Fruit fly (Drosophila melanogaster): ENCODE results near the gene CG31998.

CG31998 gene

DNA sequence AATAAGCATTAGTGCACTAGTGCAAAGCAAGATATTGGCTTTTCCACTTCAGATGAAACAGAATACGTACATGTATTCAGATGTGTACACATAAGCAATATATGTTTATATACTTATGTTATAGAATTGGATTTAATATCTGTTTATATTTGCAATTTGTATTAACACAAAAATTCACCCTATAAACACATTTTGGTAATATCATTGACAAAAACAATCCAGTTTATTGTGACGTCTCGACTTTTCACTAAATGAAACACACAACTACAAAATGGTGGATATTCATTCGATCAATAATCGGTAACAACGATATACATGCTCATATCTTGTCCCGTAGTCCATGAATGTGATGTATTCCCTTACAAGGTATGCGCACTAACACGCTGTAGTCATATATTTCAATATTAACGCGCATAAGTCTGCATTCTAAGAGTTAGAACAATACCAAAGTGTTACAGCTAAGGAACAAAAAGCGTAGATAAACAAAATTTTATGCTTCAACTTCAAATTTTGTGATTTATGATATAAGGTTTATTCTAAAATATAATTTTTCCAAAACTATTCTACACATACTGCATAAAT is at the start of gene CG31998:
Gene CG31998 (minus strand): TSS at position 275 of the 582 bp plus-strand sequence.
- no peak for TF ChIP-seq CG2889 (GFP tag; IDR thresholded peaks at IDR 0.05)
- no peak for TF ChIP-seq CG10209 (GFP tag; optimal IDR thresholded peaks at IDR 0.05)
- TF ChIP-seq ssp (GFP tag; IDR thresholded peaks at IDR 0.05), result peak; percentile 100
- TF ChIP-seq C15 (GFP tag; IDR thresholded peaks at IDR 0.05), result no peak
- peak; percentile 14 for TF ChIP-seq CHES-1-like (GFP tag; optimal IDR thresholded peaks at IDR 0.05)
- TF ChIP-seq D (optimal IDR thresholded peaks at IDR 0.05), result no peak
- TF ChIP-seq D (GFP tag; optimal IDR thresholded peaks at IDR 0.05), result no peak
- peak; percentile 8 for TF ChIP-seq pho (GFP tag; optimal IDR thresholded peaks at IDR 0.05)
- no peak for TF ChIP-seq CG3163 (GFP tag; optimal IDR thresholded peaks at IDR 0.05)
- TF ChIP-seq YL-1 (GFP tag; optimal IDR thresholded peaks at IDR 0.05), result peak; percentile 68
- no peak for TF ChIP-seq Rx (GFP tag; IDR thresholded peaks at IDR 0.05)
- TF ChIP-seq CG17802 (tag; optimal IDR thresholded peaks at IDR 0.05), result peak; percentile 98
- TF ChIP-seq pros (GFP tag; optimal IDR thresholded peaks at IDR 0.05), result no peak
- TF ChIP-seq HLHmδ (GFP tag; optimal IDR thresholded peaks at IDR 0.05), result no peak
- no peak for TF ChIP-seq CG7745 (tag; optimal IDR thresholded peaks at IDR 0.05)
- TF ChIP-seq CG1233 (GFP tag; optimal IDR thresholded peaks at IDR 0.05), result no peak
- peak; percentile 36 for TF ChIP-seq CG2116 (GFP tag; optimal IDR thresholded peaks at IDR 0.05)
- TF ChIP-seq pfk (GFP tag; optimal IDR thresholded peaks at IDR 0.05), result peak; percentile 88
- peak; percentile 90 for TF ChIP-seq Ets65A (GFP tag)
- TF ChIP-seq CG4404 (GFP tag; IDR thresholded peaks at IDR 0.05), result no peak
- no peak; the same call in 1 of the 2 replicates for TF ChIP-seq MBD-R2 (GFP tag; IDR thresholded peaks at IDR 0.05)
- TF ChIP-seq sna (GFP tag; IDR thresholded peaks at IDR 0.05; ENCODE audit: partially characterized antibody), result no peak
- TF ChIP-seq stc (GFP tag; IDR thresholded peaks at IDR 0.05), result no peak
- no peak for TF ChIP-seq Hr51 (GFP tag; optimal IDR thresholded peaks at IDR 0.05)
- peak; percentile 70 for TF ChIP-seq onecut (GFP tag; IDR thresholded peaks at IDR 0.05)
- no peak for TF ChIP-seq Mad (GFP tag; optimal IDR thresholded peaks at IDR 0.05)
- TF ChIP-seq ERR (GFP tag; optimal IDR thresholded peaks at IDR 0.05), result no peak
- no peak for TF ChIP-seq CG12744 (GFP tag; optimal IDR thresholded peaks at IDR 0.05)
- TF ChIP-seq gsb (GFP tag; IDR thresholded peaks at IDR 0.05), result no peak
- no peak for TF ChIP-seq ems (GFP tag; optimal IDR thresholded peaks at IDR 0.05)
- peak; percentile 18 for TF ChIP-seq gfzf (GFP tag; optimal IDR thresholded peaks at IDR 0.05)
- peak; percentile 100 for TF ChIP-seq CG1603 (tag; optimal IDR thresholded peaks at IDR 0.05)
- TF ChIP-seq CG8089 (GFP tag; optimal IDR thresholded peaks at IDR 0.05), result peak; percentile 40
- TF ChIP-seq lola (GFP tag; optimal IDR thresholded peaks at IDR 0.05), result peak in 1 of 3 experiments; percentile 76
- 0 out of 2 replicates have a peak, but pooled peaks have one; percentile 11 for TF ChIP-seq bbx (GFP tag; IDR thresholded peaks at IDR 0.05; ENCODE audit: partially characterized antibody)
- TF ChIP-seq Hr78 (GFP tag; optimal IDR thresholded peaks at IDR 0.05), result peak in 1 of 2 experiments; percentile 3
- TF ChIP-seq Sry-δ (GFP tag; optimal IDR thresholded peaks at IDR 0.05), result peak; percentile 72
- TF ChIP-seq Med (GFP tag), result peak; percentile 79
- TF ChIP-seq chinmo (GFP tag; IDR thresholded peaks at IDR 0.05; ENCODE audit: partially characterized antibody), result no peak
- TF ChIP-seq CG33213 (GFP tag; optimal IDR thresholded peaks at IDR 0.05), result peak; percentile 14
- TF ChIP-seq CG17568 (GFP tag; optimal IDR thresholded peaks at IDR 0.05), result no peak
- no peak for TF ChIP-seq CG17359 (tag; optimal IDR thresholded peaks at IDR 0.05)
- peak; percentile 58 for TF ChIP-seq CG3995 (GFP tag; optimal IDR thresholded peaks at IDR 0.05)
- TF ChIP-seq CG7357 (GFP tag; IDR thresholded peaks at IDR 0.05), result peak; percentile 97
- TF ChIP-seq z (GFP tag; IDR thresholded peaks at IDR 0.05), result no peak
- TF ChIP-seq CG34422 (GFP tag; IDR thresholded peaks at IDR 0.05), result no peak
- TF ChIP-seq NfI (GFP tag; optimal IDR thresholded peaks at IDR 0.05), result no peak
- TF ChIP-seq Dll (GFP tag; IDR thresholded peaks at IDR 0.05; ENCODE audit: partially characterized antibody), result no peak
- TF ChIP-seq Ssrp (tag; optimal IDR thresholded peaks at IDR 0.05), result no peak
- TF ChIP-seq CG10462 (GFP tag; optimal IDR thresholded peaks at IDR 0.05), result no peak
